Fruit fly (Drosophila melanogaster) whole organism, wandering third instar larva: Measurements from ENCODE around the gene CG13727.

Experiments used
- Hr78 ChIP-seq: fragments of >200 bp; optimal IDR thresholded peaks from 2 replicates; lab custom pipeline; 2017; ENCODE audit warnings: missing biosample characterization, missing genetic modification characterization
- h ChIP-seq: fragments of 200-800 bp; sonication (Bioruptor generic); optimal IDR thresholded peaks from 3 replicates; lab custom pipeline; 2016; ENCODE audit warnings: missing biosample characterization, mild to moderate bottlenecking, missing genetic modification characterization
- pan ChIP-seq: fragments of >200 bp; optimal IDR thresholded peaks from 2 replicates; lab custom pipeline; 2017
- rgr ChIP-seq: fragments of 200-800 bp; sonication (Bioruptor generic); optimal IDR thresholded peaks from 3 replicates; lab custom pipeline; 2016; ENCODE audit warnings: missing biosample characterization, mild to moderate bottlenecking, missing genetic modification characterization

DNA sequence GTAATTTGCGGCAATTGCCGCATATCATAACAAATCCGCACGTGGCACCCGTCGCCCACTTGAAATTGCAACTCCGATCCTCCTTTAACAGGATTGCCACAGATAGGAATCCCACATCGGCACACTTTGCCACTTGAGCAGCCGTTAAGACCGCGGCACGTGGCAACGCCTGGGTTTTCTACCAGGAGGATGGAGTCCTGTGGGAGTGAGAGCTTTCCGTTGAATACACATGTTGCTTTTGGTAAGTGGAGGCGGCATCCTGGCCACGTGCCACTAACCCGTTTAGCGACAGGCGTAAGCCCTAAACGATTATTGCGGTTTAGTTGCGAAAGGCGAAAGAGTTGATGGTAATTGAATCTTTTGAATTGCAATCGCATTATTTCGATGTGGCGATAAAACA is 17.4 kb upstream of the CG13727 start:
- TF ChIP-seq rgr (GFP tag; lab: Kevin White, UChicago) = no peak
- TF ChIP-seq pan (lab: Kevin White, UChicago) = no peak
- TF ChIP-seq Hr78 (GFP tag; lab: Kevin White, UChicago) = no peak
- TF ChIP-seq h (GFP tag; lab: Kevin White, UChicago) = no peak
